Fruit fly (Drosophila melanogaster) whole organism, embryonic: ENCODE results near the gene Hrd3.
A peak's percentile ranks its signal among the peaks of the same experiment; 100 is the strongest.

ENCODE experiments used
- Atf-2 ChIP-seq: fragments of 200-800 bp; sonication (Bioruptor generic); optimal IDR thresholded peaks from 2 replicates; lab custom pipeline; 2016; ENCODE audit warnings: missing biosample characterization, missing genetic modification characterization
- Awh ChIP-seq: fragments of 200-800 bp; sonication (Bioruptor generic); IDR thresholded peaks from 2 replicates; pipeline ENCODE4, ENCODE4 v1.3.6; 2022; ENCODE audit warnings: missing biosample characterization, missing genetic modification characterization
- CG10462 ChIP-seq: fragments of 200-800 bp; sonication (Bioruptor generic); optimal IDR thresholded peaks from 2 replicates; lab custom pipeline; 2016; ENCODE audit warnings: missing biosample characterization, missing genetic modification characterization
- CG11723 ChIP-seq: fragments of 200-800 bp; sonication (Bioruptor generic); optimal IDR thresholded peaks from 2 replicates; lab custom pipeline; 2017; ENCODE audit warnings: missing biosample characterization, mild to moderate bottlenecking, missing genetic modification characterization
- CG12155 ChIP-seq: fragments of 200-800 bp; sonication (Bioruptor generic); optimal IDR thresholded peaks from 3 replicates; lab custom pipeline; 2016; ENCODE audit warnings: missing biosample characterization, missing genetic modification characterization
- CG14667 ChIP-seq: fragments of 200-800 bp; sonication (Bioruptor generic); IDR thresholded peaks from 2 replicates; pipeline ENCODE4 v1.3.6; 2022; ENCODE audit warnings: missing biosample characterization, missing genetic modification characterization
- CG15269 ChIP-seq: fragments of 200-800 bp; sonication (Bioruptor generic); optimal IDR thresholded peaks from 2 replicates; lab custom pipeline; 2018; ENCODE audit warnings: missing biosample characterization, mild to moderate bottlenecking, missing genetic modification characterization, moderate library complexity
- CG1529 ChIP-seq: fragments of 200-800 bp; sonication (Bioruptor generic); optimal IDR thresholded peaks from 3 replicates; lab custom pipeline; 2018; ENCODE audit warnings: missing biosample characterization, missing genetic modification characterization
- CG15514 ChIP-seq: fragments of 200-800 bp; sonication (Bioruptor generic); optimal IDR thresholded peaks from 3 replicates; lab custom pipeline; 2017; ENCODE audit warnings: missing biosample characterization, missing genetic modification characterization, mild to moderate bottlenecking, moderate library complexity, missing genetic modification reagents
- CG1647 ChIP-seq: fragments of 200-800 bp; sonication (Bioruptor generic); optimal IDR thresholded peaks from 3 replicates; lab custom pipeline; 2016; ENCODE audit warnings: missing biosample characterization, missing genetic modification characterization
- CG30020 ChIP-seq: fragments of 200-800 bp; optimal IDR thresholded peaks from 2 replicates; lab custom pipeline; 2019; ENCODE audit warnings: missing biosample characterization, mild to moderate bottlenecking, missing genetic modification characterization, moderate library complexity
- CG43689 ChIP-seq: fragments of 200-800 bp; sonication (Bioruptor generic); IDR thresholded peaks from 2 replicates; pipeline ENCODE4 v1.3.6; 2022; ENCODE audit warnings: missing biosample characterization, missing genetic modification characterization
- CG4404 ChIP-seq: fragments of 200-800 bp; sonication (Bioruptor generic); IDR thresholded peaks from 2 replicates; pipeline ENCODE4 v1.3.6; 2022; ENCODE audit warnings: missing biosample characterization, missing genetic modification characterization
- CG7372 ChIP-seq: fragments of 200-800 bp; sonication (Bioruptor generic); IDR thresholded peaks from 2 replicates; pipeline ENCODE4 v1.3.6; 2022; ENCODE audit warnings: missing biosample characterization, missing genetic modification characterization
- CG8281 ChIP-seq: fragments of 200-800 bp; sonication (Bioruptor generic); optimal IDR thresholded peaks from 2 replicates; lab custom pipeline; 2018; ENCODE audit warnings: missing biosample characterization, mild to moderate bottlenecking, missing genetic modification characterization, moderate library complexity
- CoRest ChIP-seq: fragments of 200-800 bp; sonication (Bioruptor generic); optimal IDR thresholded peaks from 3 replicates; lab custom pipeline; 2018; ENCODE audit warnings: missing biosample characterization, mild to moderate bottlenecking, missing genetic modification characterization, moderate library complexity
- Dbx ChIP-seq: fragments of 200-800 bp; sonication (Bioruptor generic); IDR thresholded peaks from 3 replicates; pipeline ENCODE4 v1.3.6; 2022; ENCODE audit warnings: missing biosample characterization, missing genetic modification characterization
- Dfd ChIP-seq, 2 experiments: fragments of >200 bp; optimal IDR thresholded peaks; 2 replicates each; lab custom pipeline; 2017; ENCODE audit warnings: missing biosample characterization in 2 of 2, missing genetic modification characterization in 2 of 2
- Dip2 ChIP-seq: fragments of 200-800 bp; sonication (Bioruptor generic); IDR thresholded peaks from 2 replicates; pipeline ENCODE4 v1.3.6; 2022; ENCODE audit warnings: missing biosample characterization, missing genetic modification characterization
- Dip3 ChIP-seq: fragments of 200-800 bp; sonication (Bioruptor generic); optimal IDR thresholded peaks from 3 replicates; lab custom pipeline; 2016; ENCODE audit warnings: missing biosample characterization, missing genetic modification characterization
- Dll ChIP-seq: fragments of 200-800 bp; sonication (Bioruptor generic); IDR thresholded peaks from 4 replicates; pipeline ENCODE4 v1.3.6; 2022; ENCODE audit warnings: missing biosample characterization, missing genetic modification characterization; ENCODE audit not compliant: partially characterized antibody
- Meics ChIP-seq: fragments of 200-800 bp; sonication (Bioruptor generic); optimal IDR thresholded peaks from 2 replicates; lab custom pipeline; 2017; ENCODE audit warnings: missing biosample characterization, mild to moderate bottlenecking, missing genetic modification characterization
- Mrtf ChIP-seq: fragments of 200-800 bp; sonication (Bioruptor generic); IDR thresholded peaks from 3 replicates; pipeline ENCODE4 v1.3.6; 2022; ENCODE audit warnings: missing biosample characterization, missing genetic modification characterization
- Taf1 ChIP-seq: fragments of 200-800 bp; sonication (Bioruptor generic); IDR thresholded peaks from 2 replicates; pipeline ENCODE4 v1.3.6; 2022; ENCODE audit warnings: missing biosample characterization, missing genetic modification characterization
- ato ChIP-seq: fragments of 200-800 bp; sonication (Bioruptor generic); IDR thresholded peaks from 2 replicates; pipeline ENCODE4 v1.3.6; 2022; ENCODE audit warnings: missing biosample characterization, missing genetic modification characterization; ENCODE audit not compliant: partially characterized antibody
- bcd ChIP-seq: fragments of 200-800 bp; sonication (Bioruptor generic); optimal IDR thresholded peaks from 2 replicates; lab custom pipeline; 2017; ENCODE audit warnings: missing biosample characterization, mild to moderate bottlenecking, missing genetic modification characterization
- cato ChIP-seq: fragments of 200-800 bp; sonication (Bioruptor generic); optimal IDR thresholded peaks from 2 replicates; lab custom pipeline; 2016; ENCODE audit warnings: missing biosample characterization, missing genetic modification characterization, borderline replicate concordance
- cg ChIP-seq: fragments of 200-800 bp; sonication (Bioruptor generic); optimal IDR thresholded peaks from 3 replicates; lab custom pipeline; 2019; ENCODE audit warnings: missing biosample characterization, mild to moderate bottlenecking, missing genetic modification characterization, moderate library complexity
- ci ChIP-seq: fragments of 200-800 bp; sonication (Bioruptor generic); IDR thresholded peaks from 3 replicates; pipeline ENCODE4 v1.3.6; 2022; ENCODE audit warnings: missing biosample characterization, missing genetic modification characterization
- da ChIP-seq: fragments of 200-800 bp; sonication (Bioruptor generic); optimal IDR thresholded peaks from 2 replicates; lab custom pipeline; 2016; ENCODE audit warnings: missing biosample characterization, missing genetic modification characterization
- dimm ChIP-seq: fragments of 200-800 bp; sonication (Bioruptor generic); IDR thresholded peaks from 2 replicates; pipeline ENCODE4 v1.3.6; 2022; ENCODE audit warnings: missing biosample characterization, missing genetic modification characterization
- dpn ChIP-seq, 2 experiments: fragments of 200-800 bp; sonication (Bioruptor generic); optimal IDR thresholded peaks; 3 replicates each; lab custom pipeline; 2016; ENCODE audit warnings: missing biosample characterization in 2 of 2, missing genetic modification characterization in 2 of 2
- ems ChIP-seq: fragments of 200-800 bp; sonication (Bioruptor generic); optimal IDR thresholded peaks from 3 replicates; lab custom pipeline; 2016; ENCODE audit warnings: missing biosample characterization, missing genetic modification characterization
- ewg ChIP-seq: fragments of 200-800 bp; sonication (Bioruptor generic); optimal IDR thresholded peaks from 3 replicates; lab custom pipeline; 2017; ENCODE audit warnings: mild to moderate bottlenecking, missing biosample characterization, missing genetic modification reagents, missing genetic modification characterization
- gcm2 ChIP-seq: fragments of 200-800 bp; sonication (Bioruptor generic); optimal IDR thresholded peaks from 2 replicates; lab custom pipeline; 2016; ENCODE audit warnings: missing biosample characterization, missing genetic modification characterization
- grau ChIP-seq: fragments of 200-800 bp; optimal IDR thresholded peaks from 3 replicates; lab custom pipeline; 2019; ENCODE audit warnings: missing biosample characterization, mild to moderate bottlenecking, missing genetic modification characterization, moderate library complexity
- gro ChIP-seq: fragments of 200-800 bp; sonication (Bioruptor generic); optimal IDR thresholded peaks from 2 replicates; lab custom pipeline; 2016; ENCODE audit warnings: missing biosample characterization, missing genetic modification characterization
- kah ChIP-seq: fragments of 200-800 bp; sonication (Bioruptor generic); optimal IDR thresholded peaks from 2 replicates; lab custom pipeline; 2018; ENCODE audit warnings: missing biosample characterization, mild to moderate bottlenecking, missing genetic modification characterization
- nmo ChIP-seq: fragments of 200-800 bp; sonication (Bioruptor generic); optimal IDR thresholded peaks from 2 replicates; lab custom pipeline; 2018; ENCODE audit warnings: missing biosample characterization, mild to moderate bottlenecking, missing genetic modification characterization, moderate library complexity
- nom ChIP-seq: fragments of 200-800 bp; sonication (Bioruptor generic); optimal IDR thresholded peaks from 2 replicates; lab custom pipeline; 2017; ENCODE audit warnings: missing biosample characterization, missing genetic modification characterization, mild to moderate bottlenecking, moderate library complexity, missing genetic modification reagents
- onecut ChIP-seq: fragments of 200-800 bp; sonication (Bioruptor generic); IDR thresholded peaks from 2 replicates; pipeline ENCODE4 v1.3.6; 2022; ENCODE audit warnings: missing biosample characterization, missing genetic modification characterization
- psq ChIP-seq: fragments of 200-800 bp; sonication (Bioruptor generic); optimal IDR thresholded peaks from 2 replicates; lab custom pipeline; 2017; ENCODE audit warnings: missing biosample characterization, missing genetic modification characterization
- pum ChIP-seq: fragments of 200-800 bp; sonication (Bioruptor generic); optimal IDR thresholded peaks from 2 replicates; lab custom pipeline; 2016; ENCODE audit warnings: missing biosample characterization, missing genetic modification characterization
- sens ChIP-seq: fragments of 200-800 bp; sonication (Bioruptor generic); peaks from one replicate; lab custom pipeline; 2016; ENCODE audit warnings: missing biosample characterization, missing genetic modification characterization
- tio ChIP-seq: fragments of 200-800 bp; sonication (Bioruptor generic); optimal IDR thresholded peaks from 2 replicates; lab custom pipeline; 2017; ENCODE audit warnings: missing biosample characterization, missing genetic modification characterization, inconsistent platforms
- ttk ChIP-seq: fragments of 200-800 bp; sonication (Bioruptor generic); IDR thresholded peaks from 2 replicates; pipeline ENCODE4 v2.1.2; 2022; ENCODE audit warnings: missing biosample characterization, missing genetic modification characterization
- tx ChIP-seq: fragments of 200-800 bp; sonication (Bioruptor generic); optimal IDR thresholded peaks from 2 replicates; lab custom pipeline; 2016; ENCODE audit warnings: missing biosample characterization, missing genetic modification characterization
- unc-4 ChIP-seq: fragments of 200-800 bp; sonication (Bioruptor generic); IDR thresholded peaks from 2 replicates; pipeline ENCODE4 v1.3.6; 2022; ENCODE audit warnings: missing biosample characterization, missing genetic modification characterization; ENCODE audit not compliant: partially characterized antibody
- unpg ChIP-seq: fragments of 200-800 bp; sonication (Bioruptor generic); optimal IDR thresholded peaks from 3 replicates; lab custom pipeline; 2018; ENCODE audit warnings: missing biosample characterization, mild to moderate bottlenecking, missing genetic modification characterization, moderate library complexity
- yki ChIP-seq: fragments of >200 bp; optimal IDR thresholded peaks from 3 replicates; lab custom pipeline; 2018

Gene Hrd3

DNA sequence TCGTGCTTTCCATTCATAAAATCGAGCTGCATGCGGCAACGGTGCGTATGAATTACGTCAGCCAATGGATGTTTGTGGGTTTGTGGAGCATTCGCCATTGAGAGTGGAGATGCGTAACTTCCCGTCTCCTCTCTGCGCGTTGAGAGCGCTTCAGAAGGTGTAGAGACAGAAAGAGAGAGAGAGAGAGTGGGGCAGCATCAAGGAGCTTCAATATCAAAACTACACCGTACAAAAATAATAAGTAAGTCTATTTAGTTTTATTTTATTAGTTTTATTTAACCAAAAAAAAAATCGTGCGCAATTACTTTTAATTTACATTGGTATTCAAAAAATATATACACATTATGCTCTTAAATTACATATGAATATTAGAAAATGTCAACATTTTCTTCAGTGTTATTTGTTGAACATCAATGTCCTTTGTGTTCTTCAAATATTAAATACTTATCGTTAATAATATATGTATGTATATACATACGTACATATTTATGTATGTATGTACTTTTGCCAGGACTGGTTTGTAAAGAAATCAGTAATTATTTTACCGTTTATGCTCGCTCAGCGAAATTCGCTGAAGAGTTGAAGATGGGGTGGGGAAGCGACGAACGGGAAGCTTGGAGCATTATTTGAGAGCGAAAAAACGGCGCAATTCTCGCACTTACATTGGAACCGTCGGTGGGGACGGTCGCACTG lies 35.5 kb downstream of the Hrd3 start, which contains the start of gene CG10365 (continued):
- TF ChIP-seq CG15514 (GFP tag; lab: Kevin White, UChicago) (peak; percentile 21), Mrtf (GFP tag; lab: Robert Waterston, UW) (peak; percentile 20; the same call in 1 of the 3 replicates), Dll (GFP tag; lab: Robert Waterston, UW) (no peak), dpn (GFP tag; optimal IDR thresholded peaks at IDR 0.05; lab: Kevin White, UChicago) (peak in 1 of 2 experiments; percentile 86), unpg (GFP tag; lab: Kevin White, UChicago) (peak; percentile 93), Dip3 (GFP tag; lab: Kevin White, UChicago) (no peak), ewg (GFP tag; lab: Kevin White, UChicago) (peak; percentile 70), cato (GFP tag; lab: Kevin White, UChicago) (peak; percentile 23), pum (GFP tag; lab: Kevin White, UChicago) (no peak), CG4404 (GFP tag; lab: Robert Waterston, UW) (0 out of 2 replicates have a peak, but pooled peaks have one; percentile 34), ato (GFP tag; lab: Robert Waterston, UW) (no peak), unc-4 (GFP tag; lab: Robert Waterston, UW) (0 out of 2 replicates have a peak, but pooled peaks have one; percentile 12), sens (GFP tag; lab: Kevin White, UChicago) (peak; percentile 57), Dfd (GFP tag; optimal IDR thresholded peaks at IDR 0.05; lab: Kevin White, UChicago) (no peak), gcm2 (GFP tag; lab: Kevin White, UChicago) (no peak), Dbx (peak; percentile 85), CG12155 (GFP tag; lab: Kevin White, UChicago) (peak; percentile 76), gro (GFP tag; lab: Kevin White, UChicago) (no peak), tio (peak; percentile 59), grau (peak; percentile 86), Awh (peak; percentile 61; the same call in 1 of the 2 replicates), yki (no peak), onecut (GFP tag; lab: Robert Waterston, UW) (peak; percentile 74), ems (no peak), ttk (GFP tag; lab: Robert Waterston, UW) (peak; percentile 79), dimm (GFP tag; lab: Robert Waterston, UW) (peak; percentile 59), bcd (GFP tag; lab: Kevin White, UChicago) (peak; percentile 80), da (no peak), CG10462 (peak; percentile 55), Atf-2 (no peak), CG15269 (peak; percentile 95), psq (GFP tag; lab: Kevin White, UChicago) (peak; percentile 52), Taf1 (GFP tag; lab: Robert Waterston, UW) (no peak), tx (GFP tag; lab: Kevin White, UChicago) (no peak), CG8281 (tag; lab: Kevin White, UChicago) (peak; percentile 64), CG11723 (no peak), kah (peak; percentile 67), CG1529 (peak; percentile 17), CG1647 (GFP tag; lab: Kevin White, UChicago) (no peak), CG43689 (GFP tag; lab: Robert Waterston, UW) (peak; percentile 59), CG14667 (GFP tag; lab: Robert Waterston, UW) (peak; percentile 62), Dip2 (GFP tag; lab: Robert Waterston, UW) (no peak), nom (GFP tag; lab: Kevin White, UChicago) (peak; percentile 68), cg (no peak), CoRest (tag; lab: Kevin White, UChicago) (peak; percentile 93), CG7372 (peak; percentile 56; the same call in 1 of the 2 replicates), nmo (GFP tag; lab: Kevin White, UChicago) (peak; percentile 90), ci (GFP tag; lab: Robert Waterston, UW) (peak; percentile 61; the same call in 1 of the 3 replicates), CG30020 (tag; lab: Kevin White, UChicago) (no peak), Meics (GFP tag; lab: Kevin White, UChicago) (peak; percentile 93)
